Worm (Caenorhabditis elegans) whole organism, mixed stage, embryonic: ENCODE measurements around the gene cgp-1.

Experiments used
- M03D4.4 ChIP-seq: sonication (generic microtip); optimal IDR thresholded peaks from 2 replicates; lab custom pipeline; 2017; ENCODE audit warnings: mild to moderate bottlenecking, missing genetic modification characterization, missing compliant biosample characterization
- bed-3 ChIP-seq: fragments of 200-800 bp; sonication (Bioruptor generic); optimal IDR thresholded peaks from 3 replicates; lab custom pipeline; 2018; ENCODE audit warnings: mild to moderate bottlenecking, missing genetic modification characterization, moderate library complexity, missing compliant biosample characterization
- blmp-1 ChIP-seq: fragments of 150-350 bp; optimal IDR thresholded peaks from 2 replicates; lab custom pipeline; 2014; ENCODE audit warnings: missing biosample characterization, missing genetic modification characterization
- ceh-39 ChIP-seq: fragments of 150-350 bp; optimal IDR thresholded peaks from 2 replicates; lab custom pipeline; 2014; ENCODE audit warnings: missing biosample characterization, missing genetic modification characterization
- ceh-43 ChIP-seq: fragments of 200-800 bp; sonication (Bioruptor generic); optimal IDR thresholded peaks from 2 replicates; lab custom pipeline; 2018; ENCODE audit warnings: mild to moderate bottlenecking, missing genetic modification characterization, moderate library complexity, missing compliant biosample characterization
- ceh-83 ChIP-seq: fragments of 200-800 bp; sonication (Bioruptor generic); optimal IDR thresholded peaks from 2 replicates; lab custom pipeline; 2018; ENCODE audit warnings: mild to moderate bottlenecking, missing genetic modification characterization, missing compliant biosample characterization
- ces-1 ChIP-seq: fragments of 150-350 bp; optimal IDR thresholded peaks from 2 replicates; lab custom pipeline; 2014; ENCODE audit warnings: missing biosample characterization, missing genetic modification reagents, missing genetic modification characterization
- cnd-1 ChIP-seq: fragments of 200-800 bp; sonication (Bioruptor generic); optimal IDR thresholded peaks from 2 replicates; lab custom pipeline; 2018; ENCODE audit warnings: mild to moderate bottlenecking, missing genetic modification characterization, missing compliant biosample characterization
- drap-1 ChIP-seq: fragments of 200-800 bp; sonication (Bioruptor generic); optimal IDR thresholded peaks from 3 replicates; lab custom pipeline; 2018; ENCODE audit warnings: mild to moderate bottlenecking, missing genetic modification characterization, missing compliant biosample characterization
- elt-1 ChIP-seq: sonication (generic microtip); optimal IDR thresholded peaks from 2 replicates; lab custom pipeline; 2017; ENCODE audit warnings: missing genetic modification characterization, mild to moderate bottlenecking, missing compliant biosample characterization, antibody characterized with exemption, moderate library complexity, borderline replicate concordance; ENCODE audit not compliant: insufficient read depth
- flh-1 ChIP-seq: fragments of 200-800 bp; sonication (Bioruptor generic); optimal IDR thresholded peaks from 2 replicates; lab custom pipeline; 2018; ENCODE audit warnings: mild to moderate bottlenecking, missing genetic modification characterization, moderate library complexity, missing compliant biosample characterization
- ham-2 ChIP-seq: fragments of 200-800 bp; sonication (Bioruptor generic); optimal IDR thresholded peaks from 2 replicates; lab custom pipeline; 2018; ENCODE audit warnings: mild to moderate bottlenecking, missing genetic modification characterization, missing compliant biosample characterization
- hlh-1 ChIP-seq: fragments of 150-350 bp; optimal IDR thresholded peaks from 2 replicates; lab custom pipeline; 2014; ENCODE audit warnings: missing biosample characterization, missing genetic modification reagents, missing genetic modification characterization
- lin-13 ChIP-seq: fragments of 150-350 bp; optimal IDR thresholded peaks from 2 replicates; lab custom pipeline; 2014; ENCODE audit warnings: missing biosample characterization, missing genetic modification characterization
- lin-32 ChIP-seq: fragments of 200-800 bp; sonication (Bioruptor generic); optimal IDR thresholded peaks from 2 replicates; lab custom pipeline; 2018; ENCODE audit warnings: mild to moderate bottlenecking, missing genetic modification characterization, missing compliant biosample characterization
- lsy-2 ChIP-seq: fragments of 150-350 bp; optimal IDR thresholded peaks from 2 replicates; lab custom pipeline; 2014; ENCODE audit warnings: missing biosample characterization, missing genetic modification characterization
- mab-5 ChIP-seq: fragments of 150-350 bp; optimal IDR thresholded peaks from 2 replicates; lab custom pipeline; 2014; ENCODE audit warnings: missing biosample characterization, missing genetic modification characterization
- mep-1 ChIP-seq: fragments of 150-350 bp; optimal IDR thresholded peaks from 2 replicates; lab custom pipeline; 2017; ENCODE audit warnings: missing biosample characterization, missing genetic modification reagents, missing genetic modification characterization, inconsistent platforms
- mls-2 ChIP-seq: sonication (generic microtip); optimal IDR thresholded peaks from 2 replicates; lab custom pipeline; 2016; ENCODE audit warnings: mild to moderate bottlenecking, missing genetic modification characterization, moderate library complexity, missing compliant biosample characterization
- nhr-12 ChIP-seq: fragments of 150-350 bp; optimal IDR thresholded peaks from 2 replicates; lab custom pipeline; 2014; ENCODE audit warnings: missing biosample characterization, missing genetic modification characterization
- nhr-237 ChIP-seq: fragments of 150-350 bp; optimal IDR thresholded peaks from 2 replicates; lab custom pipeline; 2014; ENCODE audit warnings: missing biosample characterization, missing genetic modification characterization
- nhr-28 ChIP-seq: fragments of 150-350 bp; optimal IDR thresholded peaks from 2 replicates; lab custom pipeline; 2014; ENCODE audit warnings: missing biosample characterization, missing genetic modification characterization
- pha-4 ChIP-seq: fragments of 150-350 bp; optimal IDR thresholded peaks from 2 replicates; lab custom pipeline; 2018; ENCODE audit warnings: missing biosample characterization, missing genetic modification reagents, missing genetic modification characterization
- sem-2 ChIP-seq: fragments of 200-800 bp; sonication (Bioruptor generic); optimal IDR thresholded peaks from 2 replicates; lab custom pipeline; 2018; ENCODE audit warnings: mild to moderate bottlenecking, missing genetic modification characterization, missing compliant biosample characterization
- snpc-4 ChIP-seq: fragments of 150-350 bp; optimal IDR thresholded peaks from 2 replicates; lab custom pipeline; 2014; ENCODE audit warnings: missing biosample characterization, missing genetic modification characterization
- tbx-8 ChIP-seq: fragments of 200-800 bp; sonication (Bioruptor generic); optimal IDR thresholded peaks from 2 replicates; lab custom pipeline; 2018; ENCODE audit warnings: mild to moderate bottlenecking, missing genetic modification characterization, moderate library complexity, missing compliant biosample characterization
- unc-120 ChIP-seq: sonication (generic microtip); optimal IDR thresholded peaks from 2 replicates; lab custom pipeline; 2017; ENCODE audit warnings: missing genetic modification characterization, missing compliant biosample characterization; ENCODE audit not compliant: poor library complexity, severe bottlenecking
- unc-39 ChIP-seq: fragments of 150-350 bp; optimal IDR thresholded peaks from 2 replicates; lab custom pipeline; 2014; ENCODE audit warnings: missing biosample characterization, missing genetic modification characterization
- unc-62 ChIP-seq: fragments of 150-350 bp; optimal IDR thresholded peaks from 2 replicates; lab custom pipeline; 2014; ENCODE audit warnings: missing biosample characterization, missing genetic modification reagents, missing genetic modification characterization
- zip-8 ChIP-seq: fragments of 150-350 bp; optimal IDR thresholded peaks from 2 replicates; lab custom pipeline; 2014; ENCODE audit warnings: missing biosample characterization, missing genetic modification characterization

cgp-1 gene

DNA sequence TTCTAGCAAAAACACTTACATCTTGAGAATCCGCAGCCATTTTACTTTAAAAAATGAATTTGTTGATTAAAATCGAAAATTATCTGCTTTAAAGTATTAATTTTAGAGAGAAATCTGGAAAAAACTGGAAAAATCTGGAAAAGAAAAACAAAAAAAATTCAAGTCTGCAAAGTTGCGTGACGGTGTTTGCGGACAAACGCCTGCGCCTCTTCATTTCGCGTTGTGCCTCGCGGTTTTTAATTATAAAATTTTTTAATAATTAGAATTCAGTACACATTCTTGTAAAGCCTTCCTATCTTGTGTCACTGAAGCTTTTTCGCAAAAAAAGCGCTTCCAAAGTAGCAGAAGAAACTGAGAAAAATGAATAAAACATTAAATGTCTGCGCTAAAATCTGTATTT, 4.0 kb upstream of the cgp-1 start, which contains the start of gene W03F9.1:
W03F9.1 (minus strand) TSS at position 109 of the 400 bp plus-strand sequence.
- TF ChIP-seq pha-4 (peak; percentile 18), nhr-237 (tag; lab: Kevin White, UChicago) (peak; percentile 49), lin-32 (GFP tag; lab: Kevin White, UChicago) (no peak), lin-13 (peak; percentile 42), ceh-43 (GFP tag; lab: Kevin White, UChicago) (peak; percentile 41), ces-1 (peak; percentile 92), sem-2 (no peak), lsy-2 (tag; lab: Kevin White, UChicago) (peak; percentile 23), mep-1 (peak; percentile 51)

DNA sequence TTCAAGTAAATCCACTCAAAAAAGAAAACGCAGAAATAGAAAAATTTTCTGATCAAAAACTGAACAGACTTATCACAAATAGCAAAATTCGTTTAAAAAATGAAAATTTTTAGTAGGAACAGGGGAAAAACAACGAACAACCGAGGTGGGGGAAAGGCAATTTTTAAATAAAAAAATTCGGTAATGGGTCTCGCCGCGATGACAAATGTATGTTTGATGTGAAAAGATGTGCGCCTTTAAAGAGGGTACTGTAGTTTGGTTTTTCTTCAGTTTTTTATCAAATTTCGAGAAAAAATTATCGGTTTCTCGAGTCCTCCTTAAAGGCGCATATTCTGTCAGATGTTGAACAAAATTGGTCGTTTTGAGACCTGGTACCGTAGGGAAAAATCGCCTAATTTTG, 1.3 kb upstream of the cgp-1 start:
- no peak for TF ChIP-seq mep-1
- no peak for TF ChIP-seq sem-2
- TF ChIP-seq nhr-12 (tag; lab: Kevin White, UChicago) = no peak
- no peak for TF ChIP-seq lin-32 (GFP tag; lab: Kevin White, UChicago)
- TF ChIP-seq nhr-28 (tag; lab: Kevin White, UChicago) = no peak
- no peak for TF ChIP-seq flh-1 (GFP tag; lab: Kevin White, UChicago)
- TF ChIP-seq mab-5 (tag; lab: Kevin White, UChicago) = no peak
- TF ChIP-seq unc-62 (GFP tag; lab: Kevin White, UChicago) = no peak
- TF ChIP-seq elt-1 = no peak

DNA sequence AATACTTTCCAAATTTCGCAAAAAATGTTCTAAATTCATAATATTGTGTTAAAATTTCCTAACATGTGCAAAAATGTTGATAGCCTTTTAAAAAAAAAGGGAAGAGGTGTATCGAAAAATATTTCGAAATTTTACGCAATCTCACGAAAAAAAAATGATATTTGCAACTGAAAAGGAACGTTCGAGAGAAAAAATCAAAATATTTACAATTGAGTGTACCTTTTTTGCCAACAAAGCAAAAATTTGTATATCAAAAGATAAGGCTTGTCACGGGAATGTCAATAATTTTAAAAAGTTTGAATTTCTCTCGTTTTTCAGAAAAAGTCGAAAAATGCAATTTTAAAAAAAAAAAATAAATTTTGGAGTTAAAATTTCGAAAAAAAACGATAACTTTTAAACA, 924 bp upstream of the cgp-1 start:
- no peak for TF ChIP-seq zip-8
- TF ChIP-seq sem-2 = no peak
- no peak for TF ChIP-seq mls-2 (tag; lab: Kevin White, UChicago)
- no peak for TF ChIP-seq nhr-237 (tag; lab: Kevin White, UChicago)
- no peak for TF ChIP-seq ces-1
- no peak for TF ChIP-seq mab-5 (tag; lab: Kevin White, UChicago)
- TF ChIP-seq unc-120 (tag; lab: Kevin White, UChicago) = no peak
- no peak for TF ChIP-seq ceh-83
- TF ChIP-seq nhr-12 (tag; lab: Kevin White, UChicago) = no peak
- TF ChIP-seq bed-3 = no peak
- no peak for TF ChIP-seq mep-1
- no peak for TF ChIP-seq ceh-39
- TF ChIP-seq tbx-8 = no peak
- TF ChIP-seq ham-2 (GFP tag; lab: Kevin White, UChicago) = no peak

DNA sequence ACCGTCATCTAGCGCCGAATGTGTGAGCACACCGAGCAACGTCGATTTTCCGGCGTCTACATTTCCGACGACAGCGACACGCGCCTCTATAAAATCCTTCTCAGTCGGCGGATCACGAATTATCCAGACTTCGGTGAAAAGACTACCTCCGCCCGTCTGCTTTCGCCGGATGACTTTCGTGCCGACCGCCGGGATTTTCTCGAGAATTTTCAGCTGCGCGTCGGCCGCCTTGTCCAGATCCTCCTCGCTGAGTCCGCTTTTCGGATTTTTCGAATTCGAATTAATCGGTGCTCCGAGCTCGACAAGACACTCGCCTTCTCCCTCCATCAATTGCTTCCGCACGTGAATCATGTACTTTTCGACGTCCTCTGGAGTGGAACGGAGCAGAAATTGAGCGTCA, 340 bp downstream of the cgp-1 start:
- TF ChIP-seq unc-120 (tag; lab: Kevin White, UChicago) (no peak), lsy-2 (tag; lab: Kevin White, UChicago) (no peak), snpc-4 (tag; lab: Kevin White, UChicago) (no peak), M03D4.4 (tag; lab: Kevin White, UChicago) (no peak), mep-1 (no peak), bed-3 (no peak), pha-4 (no peak), blmp-1 (no peak), lin-32 (GFP tag; lab: Kevin White, UChicago) (no peak), cnd-1 (tag; lab: Kevin White, UChicago) (no peak), sem-2 (no peak), flh-1 (GFP tag; lab: Kevin White, UChicago) (no peak), nhr-237 (tag; lab: Kevin White, UChicago) (no peak), drap-1 (no peak)

DNA sequence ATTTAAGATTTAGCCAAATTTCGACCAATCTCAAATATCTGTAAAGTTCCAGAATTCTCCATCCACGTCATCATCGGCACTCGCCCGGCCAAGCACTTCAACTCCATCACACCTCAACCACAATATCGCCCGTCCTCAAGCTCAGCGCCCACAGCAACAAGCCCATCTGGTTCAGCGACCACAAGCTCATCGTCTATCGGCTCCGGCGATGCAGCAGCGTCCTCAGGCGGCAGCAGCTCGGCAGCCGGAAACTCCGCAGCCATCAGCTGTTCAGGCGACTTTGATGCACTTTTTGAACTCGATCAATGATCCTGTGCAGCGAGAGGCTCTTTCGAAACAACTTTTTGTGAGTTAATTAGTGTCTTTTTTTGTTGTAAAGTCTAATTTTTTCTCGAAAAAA, 5.3 kb downstream of the cgp-1 start:
- TF ChIP-seq hlh-1 (tag; lab: Kevin White, UChicago) (peak; percentile 25), unc-39 (tag; lab: Kevin White, UChicago) (no peak)

DNA sequence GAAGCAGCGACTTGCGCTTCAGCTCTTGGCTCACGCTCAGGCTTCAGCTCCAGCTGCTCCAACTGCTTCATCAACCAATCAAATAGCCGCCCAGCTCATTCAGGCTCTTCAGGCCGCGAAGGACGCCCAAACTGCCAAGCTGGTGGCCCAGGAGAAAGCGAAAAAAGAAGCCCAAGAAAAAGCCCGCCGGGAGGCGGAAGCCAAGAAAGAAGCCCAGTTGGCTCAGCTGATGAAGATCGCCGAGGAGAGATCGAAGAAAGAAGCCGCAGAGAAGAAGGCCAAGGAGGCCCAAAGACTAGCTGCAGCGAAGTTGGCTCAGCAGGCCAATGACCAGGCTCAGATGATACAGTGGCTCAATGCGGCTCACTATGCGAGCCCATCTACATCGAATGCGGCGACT, 6.3 kb downstream of the cgp-1 start:
- no peak for TF ChIP-seq elt-1
- no peak for TF ChIP-seq tbx-8
- TF ChIP-seq zip-8 = no peak
- no peak for TF ChIP-seq mab-5 (tag; lab: Kevin White, UChicago)
- no peak for TF ChIP-seq lin-13
- no peak for TF ChIP-seq unc-39 (tag; lab: Kevin White, UChicago)
- TF ChIP-seq mep-1 = no peak
- no peak for TF ChIP-seq unc-62 (GFP tag; lab: Kevin White, UChicago)
- no peak for TF ChIP-seq bed-3
